Worm (Caenorhabditis elegans) whole organism, early embryonic: ENCODE data around the gene wdr-31.

ENCODE experiments used
- ama-1 ChIP-seq: fragments of 150-350 bp; optimal IDR thresholded peaks from 2 replicates; lab custom pipeline; 2014
- ets-7 ChIP-seq: sonication (generic microtip); optimal IDR thresholded peaks from 2 replicates; lab custom pipeline; 2016; ENCODE audit warnings: missing genotype, missing genetic modification characterization, missing compliant biosample characterization
- hnd-1 ChIP-seq: sonication (generic microtip); optimal IDR thresholded peaks from 2 replicates; lab custom pipeline; 2016; ENCODE audit warnings: missing genetic modification characterization, missing compliant biosample characterization
- pes-1 ChIP-seq: fragments of 200-800 bp; sonication (Bioruptor generic); IDR thresholded peaks from 2 replicates; pipeline ENCODE4 v1.3.6; 2022; ENCODE audit warnings: missing genetic modification reagents, missing genetic modification characterization, missing compliant biosample characterization
- tbx-11 ChIP-seq: fragments of 200-800 bp; sonication (Bioruptor generic); IDR thresholded peaks from 2 replicates; pipeline ENCODE4 v1.3.6; 2022; ENCODE audit warnings: missing genetic modification characterization, missing compliant biosample characterization
- tbx-37 ChIP-seq: fragments of 200-800 bp; sonication (Bioruptor generic); conservative IDR thresholded peaks from 2 replicates; pipeline ENCODE4 v1.3.6; 2022; ENCODE audit warnings: missing genetic modification reagents, missing genetic modification characterization, missing compliant biosample characterization

- TF ChIP-seq ets-7, result no peak
- TF ChIP-seq tbx-37 (GFP tag; lab: Robert Waterston, UW), result no peak
- TF ChIP-seq ama-1 (lab: Kevin White, UChicago), result no peak
- no peak for TF ChIP-seq pes-1 (GFP tag; lab: Robert Waterston, UW)
- no peak for TF ChIP-seq tbx-11
- TF ChIP-seq hnd-1 (tag; lab: Kevin White, UChicago), result no peak
Observed at ce11 chrII:2684208-2684607, 50.9 kb downstream of the wdr-31 start, which contains the start of gene ceh-87.
